Fruit fly (Drosophila melanogaster): Measurements from ENCODE around the gene p38c.

The p38c gene

DNA sequence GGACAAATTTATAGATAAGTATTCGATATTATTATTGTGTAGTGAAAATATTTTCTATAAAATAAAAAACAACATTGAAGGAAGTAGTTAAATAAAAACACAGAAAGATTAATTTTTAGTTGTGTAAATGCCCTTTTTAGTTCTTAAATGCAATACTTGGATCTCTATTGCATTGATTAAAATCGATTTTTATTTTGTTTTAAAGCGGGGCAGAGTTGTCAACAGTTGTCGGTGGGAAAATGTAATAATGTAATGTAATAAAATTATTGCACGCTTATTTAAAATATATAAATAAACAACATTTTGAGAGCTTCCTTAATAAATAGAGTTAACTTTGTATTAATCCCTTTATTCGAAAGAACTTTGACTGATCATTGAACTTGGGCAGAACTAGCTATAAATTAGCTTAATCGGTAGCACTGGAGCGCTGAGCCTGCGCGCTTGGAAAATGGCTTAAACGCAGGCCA lies 13.6 kb upstream of the p38c start, which contains the start of gene Apc2 (continued):
- TF ChIP-seq ssp (GFP tag; IDR thresholded peaks at IDR 0.05) (0 out of 2 replicates have a peak, but pooled peaks have one; percentile 39), CG13624 (GFP tag; optimal IDR thresholded peaks at IDR 0.05) (no peak), ro (GFP tag; IDR thresholded peaks at IDR 0.05) (no peak), hkb (optimal IDR thresholded peaks at IDR 0.05) (no peak), hkb (GFP tag; IDR thresholded peaks at IDR 0.05) (peak; percentile 68), D19A (tag; optimal IDR thresholded peaks at IDR 0.05) (peak; percentile 65), sob (GFP tag; IDR thresholded peaks at IDR 0.05) (no peak; the same call in 1 of the 2 replicates), tio (GFP tag; optimal IDR thresholded peaks at IDR 0.05) (no peak), CG7786 (GFP tag; optimal IDR thresholded peaks at IDR 0.05) (no peak), CG10565 (GFP tag; optimal IDR thresholded peaks at IDR 0.05) (no peak), org-1 (GFP tag; optimal IDR thresholded peaks at IDR 0.05) (no peak), Doc2 (GFP tag; IDR thresholded peaks at IDR 0.05) (no peak), bcd (GFP tag; optimal IDR thresholded peaks at IDR 0.05) (peak; percentile 57), CG8359 (GFP tag; optimal IDR thresholded peaks at IDR 0.05; ENCODE audit: borderline replicate concordance) (no peak), CG11695 (GFP tag; IDR thresholded peaks at IDR 0.05) (no peak), CG11247 (GFP tag; IDR thresholded peaks at IDR 0.05) (0 out of 2 replicates have a peak, but pooled peaks have one; percentile 21), Spps (tag; optimal IDR thresholded peaks at IDR 0.05) (peak; percentile 23), trem (tag; optimal IDR thresholded peaks at IDR 0.05) (peak; percentile 73), CG12236 (GFP tag; optimal IDR thresholded peaks at IDR 0.05) (no peak), cwo (GFP tag; optimal IDR thresholded peaks at IDR 0.05) (no peak), mld (GFP tag; IDR thresholded peaks at IDR 0.05; ENCODE audit: partially characterized antibody) (no peak), seq (GFP tag; IDR thresholded peaks at IDR 0.05) (no peak), Doc3 (GFP tag; IDR thresholded peaks at IDR 0.05; ENCODE audit: partially characterized antibody) (peak; percentile 57), disco-r (GFP tag; optimal IDR thresholded peaks at IDR 0.05) (no peak), hb (GFP tag; IDR thresholded peaks at IDR 0.05; ENCODE audit: partially characterized antibody) (no peak), CG2678 (tag; optimal IDR thresholded peaks at IDR 0.05) (peak; percentile 75), CG4617 (GFP tag; optimal IDR thresholded peaks at IDR 0.05; ENCODE audit: borderline replicate concordance) (no peak), jumu (GFP tag; optimal IDR thresholded peaks at IDR 0.05) (no peak), gt (GFP tag; IDR thresholded peaks at IDR 0.05) (no peak), row (GFP tag; IDR thresholded peaks at IDR 0.05) (peak; percentile 93), CTCF (GFP tag; optimal IDR thresholded peaks at IDR 0.05) (no peak), CG3726 (GFP tag; IDR thresholded peaks at IDR 0.05) (no peak), sna (GFP tag; IDR thresholded peaks at IDR 0.05; ENCODE audit: partially characterized antibody) (no peak), CG33213 (GFP tag; optimal IDR thresholded peaks at IDR 0.05) (no peak), pzg (GFP tag; optimal IDR thresholded peaks at IDR 0.05) (peak; percentile 21), E2f2 (GFP tag; IDR thresholded peaks at IDR 0.05) (no peak; the same call in 1 of the 2 replicates), CG8765 (GFP tag; IDR thresholded peaks at IDR 0.05) (no peak), ham (GFP tag; IDR thresholded peaks at IDR 0.05) (no peak), pan (optimal IDR thresholded peaks at IDR 0.05) (no peak), pan (GFP tag; optimal IDR thresholded peaks at IDR 0.05 in 1 of 2, IDR thresholded peaks at IDR 0.05 in 1 of 2) (peak in 1 of 2 experiments; percentile 70), dmrt99B (tag; optimal IDR thresholded peaks at IDR 0.05) (no peak), CG9437 (GFP tag; optimal IDR thresholded peaks at IDR 0.05) (peak; percentile 98), kay (GFP tag; optimal IDR thresholded peaks at IDR 0.05) (no peak), br (optimal IDR thresholded peaks at IDR 0.05) (no peak), MBD-R2 (GFP tag; IDR thresholded peaks at IDR 0.05) (no peak), fd102C (GFP tag; optimal IDR thresholded peaks at IDR 0.05) (no peak), Hmx (GFP tag; optimal IDR thresholded peaks at IDR 0.05) (no peak), Dfd (GFP tag; optimal IDR thresholded peaks at IDR 0.05) (no peak), bsh (GFP tag; optimal IDR thresholded peaks at IDR 0.05) (peak in 1 of 2 experiments; percentile 63), Dll (GFP tag; IDR thresholded peaks at IDR 0.05; ENCODE audit: partially characterized antibody) (peak; percentile 78), unc-4 (GFP tag; IDR thresholded peaks at IDR 0.05; ENCODE audit: partially characterized antibody) (peak; percentile 71; the same call in 1 of the 2 replicates), CG15011 (GFP tag; optimal IDR thresholded peaks at IDR 0.05) (peak; percentile 14)

All from whole organism, embryonic.